Worm (Caenorhabditis elegans) whole organism, young adult: ENCODE measurements around the gene dis-3.
A peak's percentile ranks its signal among the peaks of the same experiment; 100 is the strongest.

ENCODE experiments used
- B0019.2 ChIP-seq: fragments of 200-800 bp; sonication (Bioruptor generic); conservative IDR thresholded peaks from 2 replicates; pipeline ENCODE4 v1.3.6; 2022; ENCODE audit warnings: missing genetic modification reagents, missing genetic modification characterization, missing compliant biosample characterization
- F23B12.7 ChIP-seq: sonication (generic microtip); optimal IDR thresholded peaks from 2 replicates; lab custom pipeline; 2017; ENCODE audit warnings: missing genetic modification characterization, mild to moderate bottlenecking, missing compliant biosample characterization, antibody characterized with exemption, moderate library complexity; ENCODE audit not compliant: insufficient read depth
- F37B4.10 ChIP-seq: fragments of 200-800 bp; sonication (Bioruptor generic); IDR thresholded peaks from 2 replicates; pipeline ENCODE4 v1.3.6; 2022; ENCODE audit warnings: missing genetic modification characterization, missing compliant biosample characterization
- F39B2.1 ChIP-seq: fragments of 200-800 bp; sonication (Bioruptor generic); IDR thresholded peaks from 2 replicates; pipeline ENCODE4 v1.3.6; 2022; ENCODE audit warnings: missing genetic modification reagents, missing genetic modification characterization, missing compliant biosample characterization
- akir-1 ChIP-seq: fragments of 200-800 bp; sonication (Bioruptor generic); optimal IDR thresholded peaks from 2 replicates; lab custom pipeline; 2018; ENCODE audit warnings: mild to moderate bottlenecking, missing genetic modification characterization, moderate library complexity, missing compliant biosample characterization
- ama-1 ChIP-seq, 3 experiments: fragments of 150-350 bp in 1 of 3; sonication (generic microtip) in 2 of 3; optimal IDR thresholded peaks; 2 replicates each; lab custom pipeline; 2014 to 2018; ENCODE audit warnings: missing biosample characterization in 2 of 3, missing genetic modification characterization in 2 of 3, missing genetic modification reagents in 2 of 3
- aptf-2 ChIP-seq: fragments of 200-800 bp; sonication (Bioruptor generic); conservative IDR thresholded peaks from 2 replicates; pipeline ENCODE4 v1.3.6; 2022; ENCODE audit warnings: missing genetic modification reagents, missing genetic modification characterization, missing compliant biosample characterization
- atf-7 ChIP-seq: sonication (generic microtip); optimal IDR thresholded peaks from 2 replicates; lab custom pipeline; 2017; ENCODE audit warnings: mild to moderate bottlenecking, missing genetic modification characterization, missing compliant biosample characterization
- bed-2 ChIP-seq: fragments of 200-800 bp; sonication (Bioruptor generic); IDR thresholded peaks from 2 replicates; pipeline ENCODE4 v1.3.6; 2022; ENCODE audit warnings: missing genetic modification reagents, missing genetic modification characterization, missing compliant biosample characterization
- cebp-1 ChIP-seq, 2 experiments: fragments of 200-800 bp in 1 of 2; sonication (Bioruptor generic) in 1 of 2; sonication (generic microtip) in 1 of 2; IDR thresholded peaks in 1 of 2; optimal IDR thresholded peaks in 1 of 2; 2 replicates each; pipeline versions ENCODE4 v1.3.6 to Lab custom; 2017 to 2022; ENCODE audit warnings: missing compliant biosample characterization in 2 of 2, missing genetic modification characterization in 2 of 2, mild to moderate bottlenecking in 1 of 2, missing genetic modification reagents in 1 of 2, moderate library complexity in 1 of 2
- ceh-27 ChIP-seq: fragments of 200-800 bp; sonication (Bioruptor generic); optimal IDR thresholded peaks from 2 replicates; lab custom pipeline; 2018; ENCODE audit warnings: mild to moderate bottlenecking, missing genetic modification characterization, moderate library complexity, missing compliant biosample characterization
- ceh-91 ChIP-seq: fragments of 200-800 bp; sonication (Bioruptor generic); IDR thresholded peaks from 2 replicates; pipeline ENCODE4 v1.3.6; 2022; ENCODE audit warnings: missing genetic modification reagents, missing genetic modification characterization, missing compliant biosample characterization
- die-1 ChIP-seq: sonication (generic microtip); optimal IDR thresholded peaks from 2 replicates; lab custom pipeline; 2016; ENCODE audit warnings: missing genotype, mild to moderate bottlenecking, missing genetic modification characterization, missing compliant biosample characterization
- dox-1 ChIP-seq: fragments of 200-800 bp; sonication (Bioruptor generic); IDR thresholded peaks from 2 replicates; pipeline ENCODE4 v1.3.6; 2022; ENCODE audit warnings: missing genetic modification reagents, missing genetic modification characterization, missing compliant biosample characterization
- dpl-1 ChIP-seq: fragments of 150-350 bp; optimal IDR thresholded peaks from 2 replicates; lab custom pipeline; 2014; ENCODE audit warnings: missing biosample characterization, missing genetic modification reagents, missing genetic modification characterization
- gei-17 ChIP-seq: fragments of 200-800 bp; sonication (Bioruptor generic); optimal IDR thresholded peaks from 2 replicates; lab custom pipeline; 2018; ENCODE audit warnings: mild to moderate bottlenecking, missing genetic modification characterization, missing compliant biosample characterization
- let-526 ChIP-seq: fragments of 200-800 bp; sonication (Bioruptor generic); IDR thresholded peaks from 2 replicates; pipeline ENCODE4 v1.3.6; 2022; ENCODE audit warnings: missing genetic modification reagents, missing genetic modification characterization, missing compliant biosample characterization
- let-607 ChIP-seq, 2 experiments: fragments of 200-800 bp in 1 of 2; sonication (Bioruptor generic) in 1 of 2; sonication (generic microtip) in 1 of 2; optimal IDR thresholded peaks; 2 replicates each; lab custom pipeline; 2016 to 2018; ENCODE audit warnings: mild to moderate bottlenecking in 2 of 2, missing compliant biosample characterization in 2 of 2, missing genetic modification characterization in 2 of 2, moderate library complexity in 2 of 2, missing genotype in 1 of 2
- lin-35 ChIP-seq, 3 experiments: fragments of 150-350 bp in 2 of 3; sonication (generic microtip) in 1 of 3; optimal IDR thresholded peaks; 2 replicates each; lab custom pipeline; 2014 to 2018; ENCODE audit warnings: missing biosample characterization in 3 of 3, missing genetic modification characterization in 3 of 3, missing genetic modification reagents in 3 of 3
- lin-54 ChIP-seq: fragments of 200-800 bp; sonication (Bioruptor generic); optimal IDR thresholded peaks from 2 replicates; lab custom pipeline; 2018; ENCODE audit warnings: mild to moderate bottlenecking, missing genetic modification characterization, missing compliant biosample characterization
- madf-6 ChIP-seq: fragments of 200-800 bp; sonication (Bioruptor generic); IDR thresholded peaks from 2 replicates; pipeline ENCODE4 v1.3.6; 2022; ENCODE audit warnings: missing genetic modification reagents, missing genetic modification characterization, missing compliant biosample characterization
- pbrm-1 ChIP-seq: fragments of 200-800 bp; sonication (Bioruptor generic); IDR thresholded peaks from 2 replicates; pipeline ENCODE4 v1.3.6; 2022; ENCODE audit warnings: missing genetic modification reagents, missing genetic modification characterization, missing compliant biosample characterization
- pha-4 ChIP-seq: fragments of 150-350 bp; sonication (generic microtip); optimal IDR thresholded peaks from 2 replicates; lab custom pipeline; 2014; ENCODE audit warnings: missing biosample characterization, missing genetic modification reagents, missing genetic modification characterization
- rpc-1 ChIP-seq, 2 experiments: fragments of 150-350 bp in 1 of 2; sonication (generic microtip) in 1 of 2; optimal IDR thresholded peaks; 2 replicates each; lab custom pipeline; 2014 to 2018; ENCODE audit warnings: missing biosample characterization in 1 of 2, missing genetic modification characterization in 1 of 2, missing genetic modification reagents in 1 of 2, missing genotype in 1 of 2
- tbx-9 ChIP-seq: sonication (generic microtip); optimal IDR thresholded peaks from 2 replicates; lab custom pipeline; 2016; ENCODE audit warnings: borderline replicate concordance, missing genetic modification characterization, inconsistent platforms, missing compliant biosample characterization
- ztf-3 ChIP-seq: fragments of 200-800 bp; sonication (Bioruptor generic); optimal IDR thresholded peaks from 2 replicates; lab custom pipeline; 2018; ENCODE audit warnings: mild to moderate bottlenecking, missing genetic modification characterization, missing compliant biosample characterization

dis-3 gene

DNA sequence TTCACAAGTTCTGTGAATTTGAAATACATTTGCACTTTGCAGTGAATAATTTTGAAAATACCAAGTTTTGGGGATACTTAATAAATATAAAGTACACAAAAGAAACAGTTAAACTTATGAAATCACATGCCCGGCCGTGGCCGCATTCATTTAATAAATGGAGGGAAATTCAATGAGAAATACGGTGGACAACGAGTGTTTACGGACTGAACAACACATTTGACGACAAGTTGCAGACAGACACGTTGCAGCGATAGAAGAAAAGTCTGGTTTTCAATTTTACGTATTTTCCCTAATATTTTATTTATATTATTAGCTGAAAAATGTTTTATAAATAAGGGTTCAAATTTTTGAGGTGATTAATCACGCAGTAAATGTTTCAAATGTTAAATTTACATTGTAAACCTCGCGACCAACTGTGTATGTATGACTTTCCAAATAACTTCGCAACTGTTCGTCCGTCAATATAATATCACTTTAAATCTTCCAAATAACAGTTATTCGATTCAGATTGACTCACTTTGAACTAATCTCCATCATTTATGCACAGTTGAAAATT, 54.5 kb downstream of the dis-3 start, which contains the start of gene copg-1 (continued):
- TF ChIP-seq cebp-1 (GFP tag; IDR thresholded peaks at IDR 0.05; lab: Robert Waterston, UW) = no peak
- peak; percentile 67 for TF ChIP-seq cebp-1 (tag; optimal IDR thresholded peaks at IDR 0.05; lab: Kevin White, UChicago)
- TF ChIP-seq lin-35 (GFP tag; optimal IDR thresholded peaks at IDR 0.05; lab: Kevin White, UChicago) = peak in 1 of 3 experiments; percentile 16
- TF ChIP-seq F23B12.7 = peak; percentile 25
- peak; percentile 67 to 87 for TF ChIP-seq let-607 (tag; optimal IDR thresholded peaks at IDR 0.05; lab: Kevin White, UChicago)
- TF ChIP-seq dpl-1 (GFP tag; lab: Kevin White, UChicago) = peak; percentile 24
- TF ChIP-seq lin-54 = peak; percentile 14
- no peak for TF ChIP-seq ceh-27
- no peak for TF ChIP-seq aptf-2 (GFP tag; lab: Robert Waterston, UW)
- peak; percentile 51 for TF ChIP-seq dox-1 (GFP tag; lab: Robert Waterston, UW)
- TF ChIP-seq ama-1 (optimal IDR thresholded peaks at IDR 0.05; lab: Kevin White, UChicago) = no peak
- no peak for TF ChIP-seq ama-1 (GFP tag; optimal IDR thresholded peaks at IDR 0.05; lab: Kevin White, UChicago)
- TF ChIP-seq pha-4 (tag; lab: Kevin White, UChicago) = peak; percentile 17
- TF ChIP-seq tbx-9 = no peak
- TF ChIP-seq F39B2.1 (GFP tag; lab: Robert Waterston, UW) = no peak
- TF ChIP-seq ztf-3 (GFP tag; lab: Kevin White, UChicago) = no peak
- TF ChIP-seq atf-7 (tag; lab: Kevin White, UChicago) = no peak

DNA sequence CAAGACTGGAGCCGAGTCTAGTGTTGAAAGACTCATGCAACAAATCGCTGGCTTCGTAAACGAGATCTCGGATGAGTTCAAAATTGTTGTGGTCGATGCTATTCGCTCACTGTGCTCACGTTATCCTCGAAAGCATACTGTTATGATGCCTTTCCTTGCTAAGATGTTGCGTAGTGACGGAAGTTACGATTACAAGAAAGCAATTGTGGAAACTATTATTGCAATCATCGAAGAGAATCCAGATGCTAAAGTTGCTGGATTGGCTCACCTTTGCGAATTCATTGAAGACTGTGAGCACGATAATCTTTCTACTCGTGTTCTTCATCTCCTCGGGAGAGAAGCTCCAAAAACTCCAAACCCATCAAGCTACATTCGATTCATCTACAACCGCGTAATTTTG, 56.5 kb downstream of the dis-3 start:
- TF ChIP-seq gei-17 (GFP tag; lab: Kevin White, UChicago) (no peak), ceh-91 (GFP tag; lab: Robert Waterston, UW) (no peak), bed-2 (GFP tag; lab: Robert Waterston, UW) (no peak), B0019.2 (no peak), akir-1 (GFP tag; lab: Kevin White, UChicago) (no peak), die-1 (tag; lab: Kevin White, UChicago) (no peak), let-526 (GFP tag; lab: Robert Waterston, UW) (no peak), pbrm-1 (GFP tag; lab: Robert Waterston, UW) (no peak)

DNA sequence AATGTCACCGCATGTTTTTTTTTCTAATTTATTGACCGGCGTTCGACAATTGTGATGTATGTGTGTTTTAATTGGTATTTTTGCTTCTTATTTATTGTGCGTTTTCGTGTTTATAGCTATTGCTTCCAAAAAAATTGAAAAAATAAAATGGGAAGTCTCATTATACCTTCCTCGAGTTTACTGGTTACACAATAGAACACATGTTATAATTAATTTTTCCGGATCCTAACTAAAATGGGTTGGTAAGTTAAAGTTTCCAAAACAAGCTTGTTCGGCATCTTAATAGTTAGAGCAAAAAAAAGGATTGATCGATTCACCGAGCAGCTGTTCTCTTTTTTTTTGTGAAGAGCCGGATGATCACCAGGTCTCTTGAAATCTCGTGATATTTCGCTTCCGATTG, 58.5 kb downstream of the dis-3 start, which contains the start of gene ttr-54:
ttr-54 (plus strand) TSS at position 301 of the 400 bp plus-strand sequence.
- TF ChIP-seq rpc-1 (optimal IDR thresholded peaks at IDR 0.05; lab: Kevin White, UChicago) = no peak
- no peak for TF ChIP-seq rpc-1 (tag; optimal IDR thresholded peaks at IDR 0.05; lab: Kevin White, UChicago)
- no peak for TF ChIP-seq F37B4.10 (GFP tag; lab: Robert Waterston, UW)
- TF ChIP-seq madf-6 = peak; percentile 48; the same call in 1 of the 2 replicates
- TF ChIP-seq, all 124 proteins: peak for 1
